Worm (Caenorhabditis elegans) whole organism, late embryonic: ENCODE measurements around the gene C08E8.11.

ENCODE experiments used
- C08G9.2 ChIP-seq: sonication (generic microtip); optimal IDR thresholded peaks from 2 replicates; lab custom pipeline; 2016; ENCODE audit warnings: mild to moderate bottlenecking, missing genetic modification characterization, moderate library complexity, missing compliant biosample characterization
- C38D4.7 ChIP-seq: fragments of 200-800 bp; sonication (Bioruptor generic); optimal IDR thresholded peaks from 2 replicates; lab custom pipeline; 2018; ENCODE audit warnings: mild to moderate bottlenecking, missing genetic modification characterization, moderate library complexity, missing compliant biosample characterization
- K02D7.2 ChIP-seq: sonication (generic microtip); optimal IDR thresholded peaks from 2 replicates; lab custom pipeline; 2017; ENCODE audit warnings: mild to moderate bottlenecking, missing genetic modification characterization, missing compliant biosample characterization
- Y22D7AL.16 ChIP-seq: sonication (generic microtip); optimal IDR thresholded peaks from 2 replicates; lab custom pipeline; 2016; ENCODE audit warnings: missing genetic modification characterization, missing compliant biosample characterization
- ahr-1 ChIP-seq: sonication (generic microtip); optimal IDR thresholded peaks from 2 replicates; lab custom pipeline; 2016; ENCODE audit warnings: missing genetic modification characterization, missing compliant biosample characterization
- ama-1 ChIP-seq: fragments of 150-350 bp; optimal IDR thresholded peaks from 2 replicates; lab custom pipeline; 2014
- ceh-18 ChIP-seq: sonication (generic microtip); optimal IDR thresholded peaks from 2 replicates; lab custom pipeline; 2016; ENCODE audit warnings: missing genetic modification characterization, missing compliant biosample characterization
- ceh-19 ChIP-seq: fragments of 200-800 bp; sonication (Bioruptor generic); optimal IDR thresholded peaks from 2 replicates; lab custom pipeline; 2018; ENCODE audit warnings: mild to moderate bottlenecking, missing genetic modification characterization, missing compliant biosample characterization
- ceh-24 ChIP-seq: sonication (generic microtip); optimal IDR thresholded peaks from 2 replicates; lab custom pipeline; 2016; ENCODE audit warnings: mild to moderate bottlenecking, missing genetic modification characterization, missing compliant biosample characterization
- ceh-30 ChIP-seq: fragments of 150-350 bp; optimal IDR thresholded peaks from 2 replicates; lab custom pipeline; 2014; ENCODE audit warnings: missing biosample characterization, missing genetic modification characterization
- ceh-31 ChIP-seq: sonication (generic microtip); optimal IDR thresholded peaks from 2 replicates; lab custom pipeline; 2016; ENCODE audit warnings: missing genetic modification characterization, missing compliant biosample characterization
- ceh-48 ChIP-seq: sonication (generic microtip); optimal IDR thresholded peaks from 2 replicates; lab custom pipeline; 2016; ENCODE audit warnings: missing genetic modification characterization, inconsistent platforms, missing compliant biosample characterization
- ceh-6 ChIP-seq: fragments of 200-800 bp; sonication (Bioruptor generic); optimal IDR thresholded peaks from 2 replicates; lab custom pipeline; 2018; ENCODE audit warnings: mild to moderate bottlenecking, missing genetic modification characterization, missing compliant biosample characterization
- ceh-9 ChIP-seq: sonication (generic microtip); optimal IDR thresholded peaks from 2 replicates; lab custom pipeline; 2016; ENCODE audit warnings: mild to moderate bottlenecking, missing genetic modification characterization, inconsistent platforms, missing compliant biosample characterization
- che-1 ChIP-seq: sonication (generic microtip); optimal IDR thresholded peaks from 2 replicates; lab custom pipeline; 2016; ENCODE audit warnings: mild to moderate bottlenecking, missing genetic modification characterization, missing compliant biosample characterization
- dmd-4 ChIP-seq: sonication (generic microtip); optimal IDR thresholded peaks from 2 replicates; lab custom pipeline; 2016; ENCODE audit warnings: borderline replicate concordance, missing genetic modification characterization, missing compliant biosample characterization
- dve-1 ChIP-seq: sonication (generic microtip); optimal IDR thresholded peaks from 2 replicates; lab custom pipeline; 2017; ENCODE audit warnings: antibody characterized with exemption, mild to moderate bottlenecking, missing genetic modification characterization, missing compliant biosample characterization
- ets-4 ChIP-seq: sonication (generic microtip); optimal IDR thresholded peaks from 2 replicates; lab custom pipeline; 2016; ENCODE audit warnings: missing genetic modification characterization, missing compliant biosample characterization
- eyg-1 ChIP-seq: sonication (generic microtip); optimal IDR thresholded peaks from 2 replicates; lab custom pipeline; 2016; ENCODE audit warnings: missing genotype, missing genetic modification characterization, missing compliant biosample characterization
- fax-1 ChIP-seq: sonication (generic microtip); optimal IDR thresholded peaks from 2 replicates; lab custom pipeline; 2016; ENCODE audit warnings: missing genotype, missing genetic modification characterization, missing compliant biosample characterization
- fkh-6 ChIP-seq: sonication (generic microtip); optimal IDR thresholded peaks from 2 replicates; lab custom pipeline; 2016; ENCODE audit warnings: missing genetic modification characterization, missing compliant biosample characterization
- gmeb-2 ChIP-seq: sonication (generic microtip); optimal IDR thresholded peaks from 2 replicates; lab custom pipeline; 2016; ENCODE audit warnings: missing genetic modification characterization, inconsistent platforms, missing compliant biosample characterization
- hlh-6 ChIP-seq: sonication (generic microtip); optimal IDR thresholded peaks from 2 replicates; lab custom pipeline; 2016; ENCODE audit warnings: missing genotype, missing genetic modification characterization, missing compliant biosample characterization
- hlh-8 ChIP-seq: sonication (generic microtip); optimal IDR thresholded peaks from 2 replicates; lab custom pipeline; 2016; ENCODE audit warnings: missing genotype, missing genetic modification characterization, missing compliant biosample characterization
- lin-11 ChIP-seq: fragments of 200-800 bp; sonication (Bioruptor generic); optimal IDR thresholded peaks from 2 replicates; lab custom pipeline; 2018; ENCODE audit warnings: mild to moderate bottlenecking, missing genetic modification characterization, missing compliant biosample characterization
- madf-2 ChIP-seq: sonication (generic microtip); optimal IDR thresholded peaks from 2 replicates; lab custom pipeline; 2017; ENCODE audit warnings: missing genetic modification characterization, missing compliant biosample characterization
- nfya-1 ChIP-seq: sonication (generic microtip); optimal IDR thresholded peaks from 2 replicates; lab custom pipeline; 2017; ENCODE audit warnings: missing genetic modification characterization, mild to moderate bottlenecking, missing compliant biosample characterization, antibody characterized with exemption, moderate library complexity
- nhr-11 ChIP-seq: fragments of 150-350 bp; optimal IDR thresholded peaks from 2 replicates; lab custom pipeline; 2014; ENCODE audit warnings: missing biosample characterization, missing genetic modification characterization
- nhr-232 ChIP-seq: sonication (generic microtip); optimal IDR thresholded peaks from 2 replicates; lab custom pipeline; 2016; ENCODE audit warnings: missing genetic modification characterization, missing compliant biosample characterization
- npax-4 ChIP-seq: sonication (generic microtip); optimal IDR thresholded peaks from 2 replicates; lab custom pipeline; 2016; ENCODE audit warnings: missing genetic modification characterization, missing compliant biosample characterization
- pat-9 ChIP-seq: fragments of 200-800 bp; sonication (Bioruptor generic); optimal IDR thresholded peaks from 2 replicates; lab custom pipeline; 2018; ENCODE audit warnings: mild to moderate bottlenecking, missing genetic modification characterization, moderate library complexity, missing compliant biosample characterization
- pax-1 ChIP-seq: fragments of 150-350 bp; optimal IDR thresholded peaks from 2 replicates; lab custom pipeline; 2014; ENCODE audit warnings: missing biosample characterization, missing genetic modification characterization
- pha-4 ChIP-seq: fragments of 150-350 bp; optimal IDR thresholded peaks from 2 replicates; lab custom pipeline; 2018; ENCODE audit warnings: missing biosample characterization, missing genetic modification reagents, missing genetic modification characterization
- pqm-1 ChIP-seq: sonication (generic microtip); optimal IDR thresholded peaks from 2 replicates; lab custom pipeline; 2016; ENCODE audit warnings: missing genetic modification characterization, missing compliant biosample characterization
- pros-1 ChIP-seq: fragments of 150-350 bp; optimal IDR thresholded peaks from 2 replicates; lab custom pipeline; 2014; ENCODE audit warnings: missing biosample characterization, missing genetic modification reagents, missing genetic modification characterization
- tbx-2 ChIP-seq: sonication (generic microtip); optimal IDR thresholded peaks from 2 replicates; lab custom pipeline; 2016; ENCODE audit warnings: missing genetic modification characterization, missing compliant biosample characterization
- ttx-3 ChIP-seq: sonication (generic microtip); optimal IDR thresholded peaks from 2 replicates; lab custom pipeline; 2016; ENCODE audit warnings: missing genetic modification reagents, missing genetic modification characterization, missing compliant biosample characterization
- unc-55 ChIP-seq: sonication (generic microtip); optimal IDR thresholded peaks from 2 replicates; lab custom pipeline; 2017; ENCODE audit warnings: missing biosample characterization, missing genetic modification reagents, missing genetic modification characterization
- unc-86 ChIP-seq: sonication (generic microtip); optimal IDR thresholded peaks from 2 replicates; lab custom pipeline; 2016; ENCODE audit warnings: missing genetic modification characterization, missing compliant biosample characterization
- zip-5 ChIP-seq: sonication (generic microtip); optimal IDR thresholded peaks from 2 replicates; lab custom pipeline; 2016; ENCODE audit warnings: missing genetic modification characterization, missing compliant biosample characterization

Gene C08E8.11

ce11 chrV:18354299-18354698 lies 3.5 kb downstream of the C08E8.11 start:
- TF ChIP-seq ceh-30 (tag; lab: Kevin White, UChicago) (peak; percentile 28), ahr-1 (no peak), Y22D7AL.16 (no peak), ceh-18 (no peak), fax-1 (tag; lab: Kevin White, UChicago) (no peak)

ce11 chrV:18355742-18356141 lies 4.9 kb downstream of the C08E8.11 start, which contains the start of gene C08E8.2:
C08E8.2 (minus strand) TSS chrV:18355842.
- TF ChIP-seq fkh-6 (tag; lab: Kevin White, UChicago) (no peak), zip-5 (no peak), madf-2 (tag; lab: Kevin White, UChicago) (no peak)

ce11 chrV:18359888-18360287 lies 9.1 kb downstream of the C08E8.11 start, which contains the start of gene C08E8.5:
C08E8.5 (minus strand) TSS chrV:18359988.
- TF ChIP-seq C08G9.2 (tag; lab: Kevin White, UChicago) (no peak), che-1 (tag; lab: Kevin White, UChicago) (no peak), ceh-31 (tag; lab: Kevin White, UChicago) (no peak), ets-4 (no peak), ceh-48 (tag; lab: Kevin White, UChicago) (no peak), tbx-2 (tag; lab: Kevin White, UChicago) (no peak), npax-4 (tag; lab: Kevin White, UChicago) (no peak), dmd-4 (tag; lab: Kevin White, UChicago) (no peak)

- TF ChIP-seq ceh-24 (no peak), nfya-1 (tag; lab: Kevin White, UChicago) (no peak), hlh-8 (tag; lab: Kevin White, UChicago) (no peak), gmeb-2 (tag; lab: Kevin White, UChicago) (no peak), madf-2 (tag; lab: Kevin White, UChicago) (no peak), pat-9 (no peak), ceh-6 (GFP tag; lab: Kevin White, UChicago) (no peak), hlh-6 (tag; lab: Kevin White, UChicago) (no peak), ceh-9 (tag; lab: Kevin White, UChicago) (no peak), npax-4 (tag; lab: Kevin White, UChicago) (no peak), dve-1 (tag; lab: Kevin White, UChicago) (no peak), nhr-11 (no peak), unc-55 (GFP tag; lab: Kevin White, UChicago) (no peak), ttx-3 (tag; lab: Kevin White, UChicago) (no peak)
Measured at ce11 chrV:18362402-18362801, 11.6 kb downstream of the C08E8.11 start, which contains the start of gene C08E8.1. C08E8.1 (minus strand) TSS chrV:18362502.

ce11 chrV:18364558-18364957 lies 13.7 kb downstream of the C08E8.11 start, which contains the start of gene C08E8.9:
C08E8.9 (plus strand) TSS chrV:18364858.
- no peak for TF ChIP-seq ceh-48 (tag; lab: Kevin White, UChicago)
- no peak for TF ChIP-seq pros-1 (tag; lab: Kevin White, UChicago)
- no peak for TF ChIP-seq dmd-4 (tag; lab: Kevin White, UChicago)
- TF ChIP-seq fax-1 (tag; lab: Kevin White, UChicago), result no peak

- no peak for TF ChIP-seq ceh-19 (GFP tag; lab: Kevin White, UChicago)
- TF ChIP-seq ama-1 (lab: Kevin White, UChicago), result no peak
- no peak for TF ChIP-seq K02D7.2 (tag; lab: Kevin White, UChicago)
- TF ChIP-seq pax-1, result no peak
- TF ChIP-seq unc-86 (tag; lab: Kevin White, UChicago), result no peak
- no peak for TF ChIP-seq ttx-3 (tag; lab: Kevin White, UChicago)
- no peak for TF ChIP-seq lin-11
- TF ChIP-seq ceh-31 (tag; lab: Kevin White, UChicago), result no peak
- TF ChIP-seq nhr-232, result no peak
- TF ChIP-seq npax-4 (tag; lab: Kevin White, UChicago), result no peak
- TF ChIP-seq unc-55 (GFP tag; lab: Kevin White, UChicago), result no peak
- TF ChIP-seq zip-5, result no peak
- no peak for TF ChIP-seq pqm-1 (tag; lab: Kevin White, UChicago)
- no peak for TF ChIP-seq pat-9
- no peak for TF ChIP-seq C38D4.7
- TF ChIP-seq che-1 (tag; lab: Kevin White, UChicago), result no peak
- no peak for TF ChIP-seq pha-4
- TF ChIP-seq ceh-30 (tag; lab: Kevin White, UChicago), result no peak
- TF ChIP-seq eyg-1 (tag; lab: Kevin White, UChicago), result no peak
Measured at ce11 chrV:18368322-18368721, 17.5 kb downstream of the C08E8.11 start, which contains the start of gene C08E8.6. C08E8.6 (minus strand) TSS chrV:18368422.
